Worm (Caenorhabditis elegans) whole organism, young adult: ENCODE data around the gene F25B4.4.

Experiments
- F33H1.4 ChIP-seq: fragments of 200-800 bp; sonication (Bioruptor generic); IDR thresholded peaks from 2 replicates; pipeline ENCODE4 v1.3.6; 2022; ENCODE audit warnings: missing genetic modification reagents, missing genetic modification characterization, missing compliant biosample characterization
- attf-3 ChIP-seq: fragments of 200-800 bp; sonication (Bioruptor generic); conservative IDR thresholded peaks from 2 replicates; pipeline ENCODE4 v1.3.6; 2022; ENCODE audit warnings: missing genetic modification reagents, missing genetic modification characterization, missing compliant biosample characterization

DNA sequence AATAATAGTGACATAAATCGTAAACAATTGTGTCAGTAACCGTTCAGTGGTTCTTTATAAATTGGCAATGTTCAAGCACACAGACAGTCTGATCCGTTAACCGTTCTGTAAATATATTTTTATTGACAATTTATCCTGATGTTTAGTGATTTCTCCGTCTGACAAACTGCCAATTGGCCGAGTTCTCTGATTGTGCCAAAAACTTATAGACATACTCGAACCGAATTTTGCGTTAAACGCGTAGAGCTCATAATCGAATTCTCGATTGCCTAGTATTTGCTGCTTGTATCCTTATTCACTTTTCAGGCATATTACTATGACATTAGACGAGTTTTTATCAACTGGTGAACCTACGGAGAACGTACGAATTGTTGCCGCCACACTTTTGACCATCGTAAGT lies 40.5 kb upstream of the F25B4.4 start, which contains the start of gene srx-117:
- TF ChIP-seq attf-3 (GFP tag; lab: Robert Waterston, UW), result no peak
- no peak for TF ChIP-seq F33H1.4 (GFP tag; lab: Robert Waterston, UW)
